Worm (Caenorhabditis elegans) whole organism, young adult: ENCODE measurements around the gene oma-2.

Experiments used
- F22D6.2 ChIP-seq: sonication (generic microtip); optimal IDR thresholded peaks from 2 replicates; lab custom pipeline; 2016; ENCODE audit warnings: mild to moderate bottlenecking, missing genetic modification characterization, missing compliant biosample characterization
- T07F8.4 ChIP-seq: sonication (generic microtip); optimal IDR thresholded peaks from 2 replicates; lab custom pipeline; 2016; ENCODE audit warnings: mild to moderate bottlenecking, missing genetic modification characterization, moderate library complexity, missing compliant biosample characterization
- bed-1 ChIP-seq: fragments of 200-800 bp; sonication (Bioruptor generic); IDR thresholded peaks from 2 replicates; pipeline ENCODE4 v1.3.6; 2022; ENCODE audit warnings: missing genetic modification reagents, missing genetic modification characterization, missing compliant biosample characterization
- bed-2 ChIP-seq: fragments of 200-800 bp; sonication (Bioruptor generic); IDR thresholded peaks from 2 replicates; pipeline ENCODE4 v1.3.6; 2022; ENCODE audit warnings: missing genetic modification reagents, missing genetic modification characterization, missing compliant biosample characterization
- ceh-79 ChIP-seq: sonication (generic microtip); optimal IDR thresholded peaks from 2 replicates; lab custom pipeline; 2017; ENCODE audit warnings: mild to moderate bottlenecking, missing genetic modification characterization, missing compliant biosample characterization
- hmg-1.2 ChIP-seq: fragments of 200-800 bp; sonication (Bioruptor generic); IDR thresholded peaks from 2 replicates; pipeline ENCODE4 v1.3.6; 2022; ENCODE audit warnings: missing genetic modification reagents, missing genetic modification characterization, missing compliant biosample characterization
- hrde-1 ChIP-seq: sonication (generic microtip); optimal IDR thresholded peaks from 2 replicates; lab custom pipeline; 2016; ENCODE audit warnings: missing genetic modification characterization, mild to moderate bottlenecking, missing compliant biosample characterization, moderate library complexity, missing genotype, missing genetic modification reagents, borderline replicate concordance
- lag-1 ChIP-seq: fragments of 200-800 bp; sonication (Bioruptor generic); IDR thresholded peaks from 2 replicates; pipeline ENCODE4 v1.3.6; 2022; ENCODE audit warnings: missing genetic modification reagents, missing genetic modification characterization, missing compliant biosample characterization
- madf-10 ChIP-seq: sonication (generic microtip); optimal IDR thresholded peaks from 2 replicates; lab custom pipeline; 2016; ENCODE audit warnings: mild to moderate bottlenecking, missing genetic modification characterization, missing compliant biosample characterization
- nfya-1 ChIP-seq: sonication (generic microtip); optimal IDR thresholded peaks from 2 replicates; lab custom pipeline; 2017; ENCODE audit warnings: antibody characterized with exemption, missing compliant biosample characterization, missing genetic modification characterization, borderline replicate concordance; ENCODE audit not compliant: insufficient read depth
- nhr-80 ChIP-seq: sonication (generic microtip); optimal IDR thresholded peaks from 2 replicates; lab custom pipeline; 2016; ENCODE audit warnings: missing genetic modification characterization, missing compliant biosample characterization
- tbx-9 ChIP-seq: sonication (generic microtip); optimal IDR thresholded peaks from 2 replicates; lab custom pipeline; 2016; ENCODE audit warnings: borderline replicate concordance, missing genetic modification characterization, inconsistent platforms, missing compliant biosample characterization

DNA sequence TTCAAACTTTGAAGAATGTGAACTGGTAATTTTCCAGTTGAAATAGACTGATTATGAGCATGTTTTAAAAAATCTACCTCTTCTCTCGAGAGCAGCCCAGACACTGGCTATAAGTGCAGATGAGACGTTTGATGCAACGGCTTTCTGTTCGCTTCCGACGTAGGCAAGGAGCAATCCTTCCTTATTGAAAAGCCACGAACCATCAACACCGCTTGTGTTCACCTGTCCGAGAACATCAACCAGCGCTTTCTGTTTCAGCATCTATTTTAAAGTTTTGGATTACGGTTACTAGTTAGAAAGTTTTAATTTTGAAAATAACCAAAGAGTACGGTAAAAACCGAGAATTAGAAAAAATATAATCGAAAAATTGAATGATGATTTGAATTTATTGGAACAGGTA lies 18.4 kb upstream of the oma-2 start, which contains the start of gene lmtr-2:
- no peak for TF ChIP-seq lag-1
- no peak for TF ChIP-seq bed-2 (GFP tag; lab: Robert Waterston, UW)
- no peak for TF ChIP-seq bed-1
- no peak for TF ChIP-seq hmg-1.2 (GFP tag; lab: Robert Waterston, UW)
- no peak for TF ChIP-seq madf-10
- no peak for TF ChIP-seq tbx-9 (tag; lab: Kevin White, UChicago)
- no peak for TF ChIP-seq nhr-80 (tag; lab: Kevin White, UChicago)
- TF ChIP-seq ceh-79 (tag; lab: Kevin White, UChicago): no peak
- TF ChIP-seq nfya-1 (tag; lab: Kevin White, UChicago): no peak
- no peak for TF ChIP-seq F22D6.2 (tag; lab: Kevin White, UChicago)
- no peak for TF ChIP-seq T07F8.4 (tag; lab: Kevin White, UChicago)
- no peak for TF ChIP-seq hrde-1
